Fruit fly (Drosophila melanogaster) whole organism, prepupa: ENCODE results near the gene CG3184.
A peak's percentile ranks its signal among the peaks of the same experiment; 100 is the strongest.

Experiments used
- Blimp-1 ChIP-seq: fragments of 200-800 bp; sonication (Bioruptor generic); optimal IDR thresholded peaks from 3 replicates; lab custom pipeline; 2017; ENCODE audit warnings: missing biosample characterization, missing genetic modification characterization, mild to moderate bottlenecking, moderate library complexity, missing genetic modification reagents
- CG10669 ChIP-seq: fragments of 200-800 bp; sonication (Bioruptor generic); optimal IDR thresholded peaks from 3 replicates; lab custom pipeline; 2018; ENCODE audit warnings: missing biosample characterization, mild to moderate bottlenecking, missing genetic modification characterization, moderate library complexity
- CG11294 ChIP-seq: fragments of 200-800 bp; sonication (Bioruptor generic); IDR thresholded peaks from 2 replicates; pipeline ENCODE4 v1.3.6; 2022; ENCODE audit warnings: missing biosample characterization, missing genetic modification characterization
- CG11762 ChIP-seq: fragments of 200-800 bp; sonication (Bioruptor generic); optimal IDR thresholded peaks from 3 replicates; lab custom pipeline; 2016; ENCODE audit warnings: missing biosample characterization, missing genetic modification characterization; ENCODE audit not compliant: insufficient read depth
- CG11902 ChIP-seq: fragments of 200-800 bp; sonication (Bioruptor generic); optimal IDR thresholded peaks from 3 replicates; lab custom pipeline; 2016; ENCODE audit warnings: missing biosample characterization, missing genetic modification characterization
- CG1621 ChIP-seq: fragments of 200-800 bp; sonication (Bioruptor generic); optimal IDR thresholded peaks from 3 replicates; lab custom pipeline; 2018; ENCODE audit warnings: missing biosample characterization, mild to moderate bottlenecking, missing genetic modification characterization
- CG3032 ChIP-seq: fragments of 200-800 bp; optimal IDR thresholded peaks from 2 replicates; lab custom pipeline; 2019; ENCODE audit warnings: missing biosample characterization, mild to moderate bottlenecking, missing genetic modification characterization, moderate library complexity
- CG3919 ChIP-seq: fragments of 200-800 bp; sonication (Bioruptor generic); optimal IDR thresholded peaks from 3 replicates; lab custom pipeline; 2016; ENCODE audit warnings: missing biosample characterization, missing genetic modification characterization
- CG6276 ChIP-seq: fragments of 200-800 bp; sonication (Bioruptor generic); optimal IDR thresholded peaks from 2 replicates; lab custom pipeline; 2017; ENCODE audit warnings: missing biosample characterization, mild to moderate bottlenecking, missing genetic modification characterization
- CG6792 ChIP-seq: fragments of 200-800 bp; sonication (Bioruptor generic); optimal IDR thresholded peaks from 3 replicates; lab custom pipeline; 2016; ENCODE audit warnings: missing biosample characterization, missing genetic modification characterization
- CG6854 ChIP-seq: fragments of 200-800 bp; sonication (Bioruptor generic); optimal IDR thresholded peaks from 2 replicates; lab custom pipeline; 2017; ENCODE audit warnings: missing biosample characterization, mild to moderate bottlenecking, missing genetic modification characterization
- CG7368 ChIP-seq: fragments of 200-800 bp; sonication (Bioruptor generic); optimal IDR thresholded peaks from 3 replicates; lab custom pipeline; 2016; ENCODE audit warnings: missing biosample characterization, missing genetic modification characterization
- CG9139 ChIP-seq: fragments of 200-800 bp; sonication (Bioruptor generic); optimal IDR thresholded peaks from 3 replicates; lab custom pipeline; 2017; ENCODE audit warnings: missing biosample characterization, mild to moderate bottlenecking, missing genetic modification characterization
- Eip75B ChIP-seq: fragments of 200-800 bp; sonication (Bioruptor generic); optimal IDR thresholded peaks from 3 replicates; lab custom pipeline; 2016; ENCODE audit warnings: missing biosample characterization, missing genetic modification characterization
- Eip78C ChIP-seq: fragments of 200-800 bp; sonication (Bioruptor generic); peaks from one replicate; lab custom pipeline; 2016; ENCODE audit warnings: missing biosample characterization, missing genetic modification characterization
- Eip93F ChIP-seq: fragments of 200-800 bp; sonication (Bioruptor generic); optimal IDR thresholded peaks from 2 replicates; lab custom pipeline; 2016; ENCODE audit warnings: missing biosample characterization, mild to moderate bottlenecking, missing genetic modification characterization
- Ets21C ChIP-seq: fragments of 200-800 bp; sonication (Bioruptor generic); optimal IDR thresholded peaks from 3 replicates; lab custom pipeline; 2016; ENCODE audit warnings: missing biosample characterization, missing genetic modification characterization
- Gug ChIP-seq: fragments of 200-800 bp; sonication (Bioruptor generic); IDR thresholded peaks from 2 replicates; pipeline ENCODE4 v1.3.6; 2022; ENCODE audit warnings: missing biosample characterization, missing genetic modification characterization
- Hr38 ChIP-seq: sonication (Bioruptor generic); optimal IDR thresholded peaks from 2 replicates; lab custom pipeline; 2016; ENCODE audit warnings: missing biosample characterization, missing genetic modification characterization
- Hr39 ChIP-seq: fragments of 200-800 bp; sonication (Bioruptor generic); optimal IDR thresholded peaks from 2 replicates; lab custom pipeline; 2016; ENCODE audit warnings: missing biosample characterization, missing genetic modification characterization
- Hr4 ChIP-seq: fragments of 200-800 bp; sonication (Bioruptor generic); optimal IDR thresholded peaks from 3 replicates; lab custom pipeline; 2016; ENCODE audit warnings: missing biosample characterization, missing genetic modification characterization
- Lpt ChIP-seq: fragments of 200-800 bp; sonication (Bioruptor generic); optimal IDR thresholded peaks from 3 replicates; lab custom pipeline; 2016; ENCODE audit warnings: missing biosample characterization, missing genetic modification characterization
- Met ChIP-seq: fragments of 200-800 bp; sonication (Bioruptor generic); optimal IDR thresholded peaks from 3 replicates; lab custom pipeline; 2016; ENCODE audit warnings: missing biosample characterization, missing genetic modification characterization
- OdsH ChIP-seq: fragments of 200-800 bp; sonication (Bioruptor generic); optimal IDR thresholded peaks from 3 replicates; lab custom pipeline; 2016; ENCODE audit warnings: missing biosample characterization, missing genetic modification characterization
- Sox102F ChIP-seq: fragments of 200-800 bp; sonication (Bioruptor generic); optimal IDR thresholded peaks from 2 replicates; lab custom pipeline; 2016; ENCODE audit warnings: missing biosample characterization, mild to moderate bottlenecking, missing genetic modification characterization
- Sox14 ChIP-seq: fragments of 200-800 bp; sonication (Bioruptor generic); optimal IDR thresholded peaks from 3 replicates; lab custom pipeline; 2016; ENCODE audit warnings: missing biosample characterization, missing genetic modification characterization
- Sox15 ChIP-seq: fragments of 200-800 bp; sonication (Bioruptor generic); optimal IDR thresholded peaks from 3 replicates; lab custom pipeline; 2016; ENCODE audit warnings: missing biosample characterization, missing genetic modification characterization
- achi ChIP-seq: fragments of 200-800 bp; sonication (Bioruptor generic); optimal IDR thresholded peaks from 3 replicates; lab custom pipeline; 2016; ENCODE audit warnings: missing biosample characterization, missing genetic modification characterization
- acj6 ChIP-seq: fragments of 200-800 bp; sonication (Bioruptor generic); optimal IDR thresholded peaks from 3 replicates; lab custom pipeline; 2016; ENCODE audit warnings: missing biosample characterization, missing genetic modification characterization
- cyc ChIP-seq: fragments of 200-800 bp; sonication (Bioruptor generic); optimal IDR thresholded peaks from 3 replicates; lab custom pipeline; 2016; ENCODE audit warnings: missing biosample characterization, missing genetic modification characterization
- eg ChIP-seq: fragments of 200-800 bp; sonication (Bioruptor generic); IDR thresholded peaks from 3 replicates; pipeline ENCODE4 v1.3.6; 2022; ENCODE audit warnings: missing biosample characterization, missing genetic modification characterization
- esn ChIP-seq: fragments of 200-800 bp; sonication (Bioruptor generic); optimal IDR thresholded peaks from 2 replicates; lab custom pipeline; 2016; ENCODE audit warnings: missing biosample characterization, mild to moderate bottlenecking, missing genetic modification characterization, moderate library complexity
- fd59A ChIP-seq: fragments of 200-800 bp; sonication (Bioruptor generic); optimal IDR thresholded peaks from 2 replicates; lab custom pipeline; 2017; ENCODE audit warnings: missing biosample characterization, mild to moderate bottlenecking, missing genetic modification characterization, missing genetic modification reagents
- fd85E ChIP-seq: fragments of 200-800 bp; sonication (Bioruptor generic); optimal IDR thresholded peaks from 3 replicates; lab custom pipeline; 2016; ENCODE audit warnings: missing biosample characterization, missing genetic modification characterization
- net ChIP-seq: fragments of 200-800 bp; sonication (Bioruptor generic); optimal IDR thresholded peaks from 3 replicates; lab custom pipeline; 2016; ENCODE audit warnings: missing biosample characterization, missing genetic modification characterization
- salr ChIP-seq, 2 experiments: fragments of 200-800 bp; sonication (Bioruptor generic); optimal IDR thresholded peaks; 3 replicates each; lab custom pipeline; 2016 to 2018; ENCODE audit warnings: missing biosample characterization in 2 of 2, missing genetic modification characterization in 2 of 2, mild to moderate bottlenecking in 1 of 2
- spab ChIP-seq: fragments of 200-800 bp; sonication (Bioruptor generic); optimal IDR thresholded peaks from 2 replicates; lab custom pipeline; 2017; ENCODE audit warnings: missing biosample characterization, mild to moderate bottlenecking, missing genetic modification characterization, missing genetic modification reagents
- svp ChIP-seq: fragments of 200-800 bp; sonication (Bioruptor generic); peaks from one replicate; lab custom pipeline; 2016; ENCODE audit warnings: missing biosample characterization, missing genetic modification characterization
- vri ChIP-seq: fragments of 200-800 bp; sonication (Bioruptor generic); optimal IDR thresholded peaks from 3 replicates; lab custom pipeline; 2016; ENCODE audit warnings: missing biosample characterization, mild to moderate bottlenecking, missing genetic modification characterization

Gene CG3184

DNA sequence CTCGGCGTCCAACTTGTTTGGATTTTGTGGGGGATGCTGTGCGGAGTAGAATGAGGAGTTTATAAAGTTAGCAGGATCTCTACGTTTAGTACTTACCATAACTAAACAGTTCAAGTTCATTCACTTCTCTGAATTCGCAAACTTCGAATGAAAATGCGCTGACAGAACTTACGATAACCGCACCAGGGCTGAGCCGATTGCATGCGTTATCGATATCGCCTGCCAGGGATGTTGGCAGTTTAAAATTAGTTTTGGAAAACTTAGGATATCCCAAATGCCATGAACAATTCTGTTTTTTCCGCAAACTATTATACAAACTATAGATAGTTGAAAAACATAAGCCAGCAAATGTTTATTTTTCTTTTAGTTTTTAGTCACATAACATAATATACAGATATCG lies 1.3 kb downstream of the CG3184 start, which contains the start of gene CG44303:
CG44303 (minus strand) TSS at position 154 of the 400 bp plus-strand sequence.
- TF ChIP-seq CG6792 (GFP tag; lab: Kevin White, UChicago), result no peak

DNA sequence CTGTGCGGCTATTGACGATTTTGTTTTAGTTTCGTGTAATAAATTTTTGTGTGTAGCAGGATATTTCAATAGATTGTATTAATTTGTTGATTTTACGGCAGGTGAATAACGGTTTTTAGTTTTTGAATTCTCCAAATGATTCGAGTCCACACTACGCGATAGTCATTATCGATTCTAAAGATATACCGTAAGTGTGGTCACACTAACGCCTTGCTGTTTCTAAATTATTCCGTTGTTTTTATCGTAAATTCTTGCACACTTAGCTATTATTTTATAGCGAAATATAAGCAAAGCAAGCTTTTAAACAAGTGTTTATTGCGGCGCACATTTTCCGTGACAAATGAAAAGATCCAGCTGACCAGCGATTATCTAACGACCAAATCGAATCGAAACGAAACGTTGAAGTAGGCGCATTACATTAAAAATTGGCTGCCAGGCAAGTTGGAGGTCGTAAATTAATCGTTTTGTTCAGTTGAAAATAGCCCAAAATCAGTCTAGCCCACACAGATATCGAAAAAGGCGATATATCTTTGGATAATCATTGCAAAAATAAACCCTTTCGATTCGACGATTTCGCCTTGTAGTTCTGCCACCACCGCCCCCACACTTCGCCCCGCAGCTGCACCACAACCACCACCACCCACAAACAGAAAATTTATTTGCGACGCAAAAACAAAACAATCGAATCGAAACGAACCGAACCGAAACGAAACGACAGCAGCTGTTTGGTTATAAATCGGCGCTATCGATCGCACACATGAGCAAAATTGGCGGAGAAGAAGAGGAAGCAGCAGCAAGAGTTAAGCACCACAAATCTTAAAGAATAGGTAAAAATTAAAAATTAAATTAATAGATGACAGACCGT lies 4.7 kb downstream of the CG3184 start, which contains the start of gene Pink1:
Pink1 (plus strand) TSS at position 164 of the 865 bp plus-strand sequence.
- TF ChIP-seq Sox14 (GFP tag; lab: Kevin White, UChicago) (peak; percentile 16), esn (GFP tag; lab: Kevin White, UChicago) (no peak), CG1621 (peak; percentile 87)

DNA sequence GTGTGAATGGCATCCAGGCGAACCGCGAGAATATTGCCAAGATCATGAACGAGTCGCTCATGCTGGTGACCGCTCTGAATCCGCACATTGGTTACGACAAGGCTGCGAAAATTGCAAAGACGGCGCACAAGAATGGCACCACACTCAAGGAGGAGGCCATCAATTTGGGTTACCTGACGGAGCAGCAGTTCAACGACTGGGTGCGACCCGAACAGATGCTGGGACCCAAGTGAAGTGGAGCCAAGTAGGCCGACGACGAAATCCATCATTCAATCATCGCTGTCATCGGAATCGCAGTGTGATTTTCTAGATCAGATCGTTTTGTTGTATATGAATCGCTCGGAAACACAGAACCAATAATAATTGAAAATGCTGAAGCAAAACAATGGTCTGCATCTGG lies 7.1 kb downstream of the CG3184 start, which contains the start of gene Fum2:
Fum2 (plus strand) TSS at position 301 of the 400 bp plus-strand sequence.
- TF ChIP-seq Eip93F (GFP tag; lab: Kevin White, UChicago), result no peak
- no peak for TF ChIP-seq eg (GFP tag; lab: Robert Waterston, UW)
- TF ChIP-seq acj6 (GFP tag; lab: Kevin White, UChicago), result no peak
- no peak for TF ChIP-seq CG11762 (GFP tag; lab: Kevin White, UChicago)
- TF ChIP-seq CG10669 (GFP tag; lab: Kevin White, UChicago), result no peak
- TF ChIP-seq cyc (GFP tag; lab: Kevin White, UChicago), result no peak
- TF ChIP-seq Blimp-1, result no peak
- no peak for TF ChIP-seq Eip78C (GFP tag; lab: Kevin White, UChicago)
- TF ChIP-seq spab (GFP tag; lab: Kevin White, UChicago), result no peak
- TF ChIP-seq net (GFP tag; lab: Kevin White, UChicago), result no peak

DNA sequence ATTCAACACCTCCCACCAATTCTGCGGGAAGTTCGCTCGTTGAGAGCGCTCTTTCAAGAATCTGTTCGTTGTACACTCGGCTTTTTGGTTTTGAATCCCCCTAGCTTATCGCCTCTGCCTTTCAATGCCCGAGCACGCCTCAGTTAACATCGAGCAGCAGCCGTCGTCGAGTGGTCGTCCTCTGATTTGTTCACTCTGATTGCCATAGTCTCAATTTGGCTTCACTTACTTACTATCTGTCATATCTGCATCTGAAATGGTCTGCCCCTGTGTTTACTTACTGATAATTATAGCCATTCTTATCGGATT lies 9.1 kb downstream of the CG3184 start:
- TF ChIP-seq Eip93F (GFP tag; lab: Kevin White, UChicago) (no peak), svp (GFP tag; lab: Kevin White, UChicago) (peak; percentile 70)

DNA sequence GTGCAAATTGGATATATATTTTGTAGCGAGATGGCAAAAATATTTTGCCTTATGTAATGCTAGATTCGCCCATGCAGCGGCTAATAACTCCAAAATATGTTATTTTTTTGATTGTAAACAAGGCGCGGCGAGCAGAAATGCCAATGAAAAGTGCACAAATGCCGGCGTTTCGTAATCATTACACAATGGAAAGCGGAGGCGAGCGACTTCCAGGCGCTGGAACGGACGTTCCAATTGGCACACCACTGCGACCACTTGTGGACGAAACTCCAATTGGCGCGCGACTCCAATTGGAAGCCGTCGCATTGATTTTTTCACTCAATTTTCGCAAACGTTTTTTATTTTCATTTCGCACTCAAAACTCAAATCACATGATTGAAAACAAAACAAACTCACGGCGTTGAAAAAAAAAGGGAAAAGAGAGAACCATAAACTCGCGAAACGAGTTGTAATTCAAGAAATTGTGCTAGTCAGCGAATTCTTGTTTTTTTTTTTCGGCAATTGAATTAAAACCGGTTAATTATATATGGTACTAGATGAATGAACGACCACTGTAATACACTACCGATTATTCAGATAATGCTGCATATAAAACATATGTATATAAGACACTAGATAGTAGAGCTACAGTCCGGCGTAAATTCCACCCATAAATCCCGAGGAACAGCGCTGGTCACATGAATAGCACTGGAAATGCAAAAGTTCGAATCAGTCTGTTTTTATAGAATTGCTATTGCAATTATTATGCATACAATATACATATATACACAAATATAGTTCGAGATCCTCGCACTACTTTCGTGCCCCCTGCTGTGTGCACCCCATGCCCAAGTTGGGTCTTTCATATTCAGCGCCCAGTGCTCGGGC lies 9.7 kb downstream of the CG3184 start, which contains the start of gene ND-ASHI:
ND-ASHI (minus strand) TSS at position 484 of the 867 bp plus-strand sequence.
- peak; percentile 99 for TF ChIP-seq eg (GFP tag; lab: Robert Waterston, UW)
- TF ChIP-seq Met, result peak; percentile 96
- TF ChIP-seq esn (GFP tag; lab: Kevin White, UChicago), result peak; percentile 97
- peak; percentile 94 for TF ChIP-seq CG11902
- peak; percentile 97 for TF ChIP-seq fd59A (GFP tag; lab: Kevin White, UChicago)
- TF ChIP-seq Ets21C (GFP tag; lab: Kevin White, UChicago), result peak; percentile 91
- peak; percentile 95 for TF ChIP-seq achi (GFP tag; lab: Kevin White, UChicago)
- peak; percentile 95 for TF ChIP-seq vri (GFP tag; lab: Kevin White, UChicago)
- TF ChIP-seq CG7368 (GFP tag; lab: Kevin White, UChicago), result peak; percentile 95
- TF ChIP-seq Hr39 (GFP tag; lab: Kevin White, UChicago), result peak; percentile 96
- peak; percentile 97 for TF ChIP-seq OdsH (GFP tag; lab: Kevin White, UChicago)
- peak; percentile 96 for TF ChIP-seq CG11762 (GFP tag; lab: Kevin White, UChicago)
- TF ChIP-seq CG9139 (GFP tag; lab: Kevin White, UChicago), result peak; percentile 96
- peak; percentile 95 for TF ChIP-seq CG6854 (GFP tag; lab: Kevin White, UChicago)
- peak; percentile 85 for TF ChIP-seq Blimp-1
- peak; percentile 94 for TF ChIP-seq Sox15 (GFP tag; lab: Kevin White, UChicago)
- peak; percentile 95 for TF ChIP-seq Hr4 (GFP tag; lab: Kevin White, UChicago)
- TF ChIP-seq Gug (GFP tag; lab: Robert Waterston, UW), result peak; percentile 97
- TF ChIP-seq spab (GFP tag; lab: Kevin White, UChicago), result peak; percentile 96
- peak; percentile 50 for TF ChIP-seq Hr38 (GFP tag; lab: Kevin White, UChicago)
- peak; percentile 96 for TF ChIP-seq CG3032 (tag; lab: Kevin White, UChicago)
- TF ChIP-seq Eip75B, result peak; percentile 97
- TF ChIP-seq Lpt (GFP tag; lab: Kevin White, UChicago), result peak; percentile 96
- TF ChIP-seq salr (GFP tag; optimal IDR thresholded peaks at IDR 0.05; lab: Kevin White, UChicago), result peak; percentile 94 to 95
- peak; percentile 96 for TF ChIP-seq Sox102F (GFP tag; lab: Kevin White, UChicago)
- TF ChIP-seq CG6276, result peak; percentile 97
- TF ChIP-seq CG11294 (GFP tag; lab: Robert Waterston, UW), result peak; percentile 95
- TF ChIP-seq fd85E (GFP tag; lab: Kevin White, UChicago), result peak; percentile 93
- peak; percentile 98 for TF ChIP-seq CG3919
